Worm (Caenorhabditis elegans) whole organism, late embryonic: Measurements from ENCODE around the gene sdhd-1.

ENCODE experiments used
- ceh-14 ChIP-seq: sonication (generic microtip); optimal IDR thresholded peaks from 2 replicates; lab custom pipeline; 2016; ENCODE audit warnings: missing genotype, missing genetic modification characterization, missing compliant biosample characterization
- hlh-8 ChIP-seq: sonication (generic microtip); optimal IDR thresholded peaks from 2 replicates; lab custom pipeline; 2016; ENCODE audit warnings: missing genotype, missing genetic modification characterization, missing compliant biosample characterization
- nhr-11 ChIP-seq: fragments of 150-350 bp; optimal IDR thresholded peaks from 2 replicates; lab custom pipeline; 2014; ENCODE audit warnings: missing biosample characterization, missing genetic modification characterization
- pha-4 ChIP-seq: fragments of 150-350 bp; optimal IDR thresholded peaks from 2 replicates; lab custom pipeline; 2018; ENCODE audit warnings: missing biosample characterization, missing genetic modification reagents, missing genetic modification characterization
- pqm-1 ChIP-seq: sonication (generic microtip); optimal IDR thresholded peaks from 2 replicates; lab custom pipeline; 2016; ENCODE audit warnings: missing genetic modification characterization, missing compliant biosample characterization
- sox-4 ChIP-seq: sonication (generic microtip); optimal IDR thresholded peaks from 2 replicates; lab custom pipeline; 2017; ENCODE audit warnings: mild to moderate bottlenecking, missing genetic modification characterization, inconsistent platforms, missing compliant biosample characterization
- tbx-2 ChIP-seq: sonication (generic microtip); optimal IDR thresholded peaks from 2 replicates; lab custom pipeline; 2016; ENCODE audit warnings: missing genetic modification characterization, missing compliant biosample characterization
- unc-55 ChIP-seq: sonication (generic microtip); optimal IDR thresholded peaks from 2 replicates; lab custom pipeline; 2017; ENCODE audit warnings: missing biosample characterization, missing genetic modification reagents, missing genetic modification characterization
- ztf-16 ChIP-seq: sonication (generic microtip); optimal IDR thresholded peaks from 2 replicates; lab custom pipeline; 2017; ENCODE audit warnings: missing genetic modification characterization, missing compliant biosample characterization

DNA sequence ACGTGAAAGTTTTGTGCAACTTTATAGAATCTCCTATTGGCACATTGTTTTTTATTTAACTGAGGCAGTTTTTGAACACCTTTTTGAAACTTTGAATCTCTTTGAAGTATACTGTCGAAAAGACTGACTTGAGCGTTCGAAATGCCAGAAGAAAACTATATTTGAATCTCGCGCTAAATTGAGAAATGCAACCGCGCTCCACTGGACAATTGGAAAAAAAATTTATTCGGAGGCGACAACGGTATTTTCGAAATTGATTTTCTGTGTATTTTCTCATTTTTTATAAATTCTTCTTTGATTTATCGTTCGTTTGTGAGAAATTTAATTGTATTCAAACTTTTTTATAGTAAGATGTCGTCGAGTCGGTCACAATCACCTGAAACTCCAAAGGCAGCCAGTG, 27.7 kb downstream of the sdhd-1 start, which contains the start of gene let-858:
- no peak for TF ChIP-seq nhr-11 (tag; lab: Kevin White, UChicago)
- no peak for TF ChIP-seq pha-4 (tag; lab: Kevin White, UChicago)
- no peak for TF ChIP-seq tbx-2 (tag; lab: Kevin White, UChicago)
- TF ChIP-seq ztf-16: no peak
- no peak for TF ChIP-seq hlh-8
- no peak for TF ChIP-seq unc-55 (GFP tag; lab: Kevin White, UChicago)
- no peak for TF ChIP-seq pqm-1
- TF ChIP-seq sox-4 (tag; lab: Kevin White, UChicago): no peak
- no peak for TF ChIP-seq ceh-14
